Worm (Caenorhabditis elegans) whole organism, L2 larva: ENCODE results near the gene top-2.

Experiments
- C34F6.9 ChIP-seq: fragments of 150-350 bp; optimal IDR thresholded peaks from 2 replicates; lab custom pipeline; 2014; ENCODE audit warnings: missing biosample characterization, missing genetic modification characterization
- F13H6.1 ChIP-seq: sonication (generic microtip); optimal IDR thresholded peaks from 2 replicates; lab custom pipeline; 2016; ENCODE audit warnings: missing genetic modification characterization, missing compliant biosample characterization
- R02D3.7 ChIP-seq: fragments of 150-350 bp; optimal IDR thresholded peaks from 2 replicates; lab custom pipeline; 2014; ENCODE audit warnings: missing biosample characterization, missing genetic modification characterization
- Y55F3AM.14 ChIP-seq: fragments of 200-800 bp; sonication (Bioruptor generic); optimal IDR thresholded peaks from 2 replicates; lab custom pipeline; 2018; ENCODE audit warnings: mild to moderate bottlenecking, missing genetic modification characterization, missing compliant biosample characterization
- ZK546.5 ChIP-seq: sonication (generic microtip); optimal IDR thresholded peaks from 2 replicates; lab custom pipeline; 2017; ENCODE audit warnings: missing biosample characterization, missing genetic modification characterization
- alr-1 ChIP-seq: fragments of 150-350 bp; optimal IDR thresholded peaks from 2 replicates; lab custom pipeline; 2014; ENCODE audit warnings: missing biosample characterization, missing genetic modification characterization
- aly-2 ChIP-seq: fragments of 150-350 bp; optimal IDR thresholded peaks from 2 replicates; lab custom pipeline; 2014; ENCODE audit warnings: missing biosample characterization, missing genetic modification characterization
- ama-1 ChIP-seq: fragments of 150-350 bp; optimal IDR thresholded peaks from 2 replicates; lab custom pipeline; 2018; ENCODE audit warnings: inconsistent platforms
- blmp-1 ChIP-seq: sonication (generic microtip); optimal IDR thresholded peaks from 2 replicates; lab custom pipeline; 2017; ENCODE audit warnings: missing genetic modification characterization, mild to moderate bottlenecking, missing compliant biosample characterization, antibody characterized with exemption, moderate library complexity; ENCODE audit not compliant: insufficient read depth
- ceh-16 ChIP-seq: fragments of 150-350 bp; optimal IDR thresholded peaks from 2 replicates; lab custom pipeline; 2014; ENCODE audit warnings: missing biosample characterization, missing genetic modification characterization
- ceh-82 ChIP-seq: fragments of 150-350 bp; optimal IDR thresholded peaks from 2 replicates; lab custom pipeline; 2014; ENCODE audit warnings: missing biosample characterization, missing genetic modification characterization
- crh-2 ChIP-seq: sonication (generic microtip); optimal IDR thresholded peaks from 2 replicates; lab custom pipeline; 2017; ENCODE audit warnings: missing biosample characterization, missing genetic modification characterization
- dmd-4 ChIP-seq: sonication (generic microtip); optimal IDR thresholded peaks from 2 replicates; lab custom pipeline; 2017; ENCODE audit warnings: missing biosample characterization, missing genetic modification characterization
- egl-27 ChIP-seq: sonication (generic microtip); optimal IDR thresholded peaks from 3 replicates; lab custom pipeline; 2017; ENCODE audit warnings: missing biosample characterization, missing genetic modification reagents, missing genetic modification characterization
- elt-1 ChIP-seq: fragments of 150-350 bp; optimal IDR thresholded peaks from 2 replicates; lab custom pipeline; 2014; ENCODE audit warnings: missing biosample characterization, missing genetic modification characterization
- elt-3 ChIP-seq: sonication (generic microtip); optimal IDR thresholded peaks from 2 replicates; lab custom pipeline; 2017; ENCODE audit warnings: missing biosample characterization, missing genetic modification characterization
- fos-1 ChIP-seq: fragments of 150-350 bp; optimal IDR thresholded peaks from 2 replicates; lab custom pipeline; 2014; ENCODE audit warnings: missing biosample characterization, missing genetic modification characterization
- gmeb-1 ChIP-seq: fragments of 150-350 bp; optimal IDR thresholded peaks from 2 replicates; lab custom pipeline; 2014; ENCODE audit warnings: missing biosample characterization, missing genetic modification characterization
- lin-11 ChIP-seq: fragments of 150-350 bp; sonication (generic microtip); optimal IDR thresholded peaks from 2 replicates; lab custom pipeline; 2014; ENCODE audit warnings: missing biosample characterization, missing genetic modification characterization, inconsistent platforms, mixed read lengths
- lin-13 ChIP-seq: fragments of 150-350 bp; optimal IDR thresholded peaks from 2 replicates; lab custom pipeline; 2014; ENCODE audit warnings: missing biosample characterization, missing genetic modification reagents, missing genetic modification characterization
- lin-39 ChIP-seq: fragments of 150-350 bp; optimal IDR thresholded peaks from 2 replicates; lab custom pipeline; 2014; ENCODE audit warnings: missing biosample characterization, missing genetic modification reagents, missing genetic modification characterization
- lsy-2 ChIP-seq, 2 experiments: fragments of 150-350 bp in 1 of 2; sonication (generic microtip) in 1 of 2; optimal IDR thresholded peaks; 2 replicates each; lab custom pipeline; 2014 to 2017; ENCODE audit warnings: missing biosample characterization in 2 of 2, missing genetic modification characterization in 2 of 2
- mab-5 ChIP-seq: fragments of 150-350 bp; optimal IDR thresholded peaks from 2 replicates; lab custom pipeline; 2014; ENCODE audit warnings: missing biosample characterization, missing genetic modification characterization
- mbf-1 ChIP-seq: sonication (generic microtip); optimal IDR thresholded peaks from 2 replicates; lab custom pipeline; 2017; ENCODE audit warnings: missing biosample characterization, missing genetic modification characterization
- mdl-1 ChIP-seq, 2 experiments: fragments of 150-350 bp in 1 of 2; sonication (generic microtip) in 1 of 2; optimal IDR thresholded peaks; 2 replicates each; lab custom pipeline; 2017; ENCODE audit warnings: missing biosample characterization in 2 of 2, missing genetic modification characterization in 2 of 2
- nhr-10 ChIP-seq: sonication (generic microtip); optimal IDR thresholded peaks from 2 replicates; lab custom pipeline; 2017; ENCODE audit warnings: missing biosample characterization, missing genetic modification characterization
- nhr-11 ChIP-seq: fragments of 150-350 bp; optimal IDR thresholded peaks from 2 replicates; lab custom pipeline; 2014; ENCODE audit warnings: missing biosample characterization, missing genetic modification characterization
- nhr-12 ChIP-seq: fragments of 150-350 bp; optimal IDR thresholded peaks from 2 replicates; lab custom pipeline; 2014; ENCODE audit warnings: missing biosample characterization, missing genetic modification characterization
- nhr-129 ChIP-seq: fragments of 150-350 bp; optimal IDR thresholded peaks from 2 replicates; lab custom pipeline; 2014; ENCODE audit warnings: missing biosample characterization, missing genetic modification characterization
- nhr-21 ChIP-seq: fragments of 150-350 bp; optimal IDR thresholded peaks from 2 replicates; lab custom pipeline; 2014; ENCODE audit warnings: missing biosample characterization, missing genetic modification characterization
- nhr-23 ChIP-seq: fragments of 150-350 bp; optimal IDR thresholded peaks from 2 replicates; lab custom pipeline; 2014; ENCODE audit warnings: missing biosample characterization, missing genetic modification reagents, missing genetic modification characterization
- nhr-237 ChIP-seq: fragments of 150-350 bp; optimal IDR thresholded peaks from 2 replicates; lab custom pipeline; 2014; ENCODE audit warnings: missing biosample characterization, missing genetic modification characterization
- nhr-25 ChIP-seq: fragments of 150-350 bp; sonication (generic microtip); optimal IDR thresholded peaks from 3 replicates; lab custom pipeline; 2014; ENCODE audit warnings: missing biosample characterization, missing genetic modification characterization
- nhr-6 ChIP-seq: fragments of 150-350 bp; optimal IDR thresholded peaks from 2 replicates; lab custom pipeline; 2014; ENCODE audit warnings: missing biosample characterization, missing genetic modification characterization
- nhr-77 ChIP-seq: fragments of 150-350 bp; optimal IDR thresholded peaks from 2 replicates; lab custom pipeline; 2014; ENCODE audit warnings: missing biosample characterization, missing genetic modification characterization
- peb-1 ChIP-seq: fragments of 150-350 bp; optimal IDR thresholded peaks from 2 replicates; lab custom pipeline; 2014; ENCODE audit warnings: missing biosample characterization, missing genetic modification characterization
- sem-4 ChIP-seq: fragments of 150-350 bp; optimal IDR thresholded peaks from 2 replicates; lab custom pipeline; 2014; ENCODE audit warnings: missing biosample characterization, missing genetic modification reagents, missing genetic modification characterization
- skn-1 ChIP-seq: sonication (generic microtip); optimal IDR thresholded peaks from 2 replicates; lab custom pipeline; 2017; ENCODE audit warnings: missing biosample characterization, missing genetic modification characterization
- sma-3 ChIP-seq: sonication (generic microtip); optimal IDR thresholded peaks from 2 replicates; lab custom pipeline; 2016; ENCODE audit warnings: missing genetic modification reagents, missing genetic modification characterization, missing compliant biosample characterization
- sma-9 ChIP-seq, 2 experiments: fragments of 150-350 bp in 1 of 2; sonication (generic microtip) in 1 of 2; optimal IDR thresholded peaks; 2 replicates each; lab custom pipeline; 2014 to 2016; ENCODE audit warnings: missing genetic modification characterization in 2 of 2, mild to moderate bottlenecking in 1 of 2, missing biosample characterization in 1 of 2, missing compliant biosample characterization in 1 of 2, missing genetic modification reagents in 1 of 2, moderate library complexity in 1 of 2
- snpc-4 ChIP-seq: fragments of 150-350 bp; optimal IDR thresholded peaks from 2 replicates; lab custom pipeline; 2014; ENCODE audit warnings: missing biosample characterization, missing genetic modification characterization
- unc-39 ChIP-seq: fragments of 150-350 bp; optimal IDR thresholded peaks from 2 replicates; lab custom pipeline; 2014; ENCODE audit warnings: missing biosample characterization, missing genetic modification characterization
- unc-55 ChIP-seq: fragments of 150-350 bp; sonication (generic microtip); optimal IDR thresholded peaks from 3 replicates; lab custom pipeline; 2014; ENCODE audit warnings: missing biosample characterization, missing genetic modification reagents, missing genetic modification characterization
- unc-62 ChIP-seq: fragments of 150-350 bp; optimal IDR thresholded peaks from 2 replicates; lab custom pipeline; 2014; ENCODE audit warnings: missing biosample characterization, missing genetic modification reagents, missing genetic modification characterization
- zag-1 ChIP-seq: fragments of 150-350 bp; optimal IDR thresholded peaks from 2 replicates; lab custom pipeline; 2014; ENCODE audit warnings: missing biosample characterization, missing genetic modification characterization
- ztf-1 ChIP-seq: fragments of 200-800 bp; sonication (Bioruptor generic); conservative IDR thresholded peaks from 2 replicates; pipeline ENCODE4 v1.3.6; 2022; ENCODE audit warnings: missing genetic modification characterization, missing compliant biosample characterization
- ztf-11 ChIP-seq: sonication (generic microtip); optimal IDR thresholded peaks from 2 replicates; lab custom pipeline; 2017; ENCODE audit warnings: missing biosample characterization, missing genetic modification characterization
- ztf-4 ChIP-seq: fragments of 150-350 bp; optimal IDR thresholded peaks from 2 replicates; lab custom pipeline; 2014; ENCODE audit warnings: missing biosample characterization, missing genetic modification characterization

Gene top-2

ce11 chrII:11874674-11875198 is at the start of gene top-2, which contains the start of gene npp-3:
Gene top-2 (plus strand): TSS chrII:11875148.
Gene npp-3 (minus strand): TSS chrII:11874788.
- TF ChIP-seq crh-2 (tag; lab: Kevin White, UChicago) (peak; percentile 96), snpc-4 (tag; lab: Kevin White, UChicago) (peak; percentile 79), ZK546.5 (tag; lab: Kevin White, UChicago) (peak; percentile 79), nhr-10 (tag; lab: Kevin White, UChicago) (peak; percentile 45), dmd-4 (tag; lab: Kevin White, UChicago) (no peak), nhr-77 (no peak), ama-1 (lab: Kevin White, UChicago) (no peak), gmeb-1 (tag; lab: Kevin White, UChicago) (peak; percentile 98), sem-4 (peak; percentile 69), sma-3 (GFP tag; lab: Kevin White, UChicago) (peak; percentile 89), nhr-237 (tag; lab: Kevin White, UChicago) (peak; percentile 27), egl-27 (tag; lab: Kevin White, UChicago) (peak; percentile 83), lsy-2 (tag; optimal IDR thresholded peaks at IDR 0.05; lab: Kevin White, UChicago) (peak; percentile 99), fos-1 (tag; lab: Kevin White, UChicago) (peak; percentile 87), nhr-25 (tag; lab: Kevin White, UChicago) (peak; percentile 94), aly-2 (tag; lab: Kevin White, UChicago) (no peak), ztf-11 (no peak), zag-1 (tag; lab: Kevin White, UChicago) (peak; percentile 78), C34F6.9 (tag; lab: Kevin White, UChicago) (peak; percentile 96), blmp-1 (peak; percentile 16), ceh-16 (tag; lab: Kevin White, UChicago) (peak; percentile 75), elt-1 (tag; lab: Kevin White, UChicago) (no peak), mab-5 (peak; percentile 85), peb-1 (tag; lab: Kevin White, UChicago) (no peak), alr-1 (no peak), nhr-12 (tag; lab: Kevin White, UChicago) (no peak), nhr-6 (tag; lab: Kevin White, UChicago) (peak; percentile 79), elt-3 (no peak), nhr-129 (tag; lab: Kevin White, UChicago) (peak; percentile 96), F13H6.1 (tag; lab: Kevin White, UChicago) (peak; percentile 91), skn-1 (tag; lab: Kevin White, UChicago) (no peak), unc-55 (GFP tag; lab: Kevin White, UChicago) (peak; percentile 97), unc-62 (no peak), Y55F3AM.14 (peak; percentile 68), mdl-1 (tag; optimal IDR thresholded peaks at IDR 0.05; lab: Kevin White, UChicago) (peak in 1 of 2 experiments; percentile 62), nhr-21 (tag; lab: Kevin White, UChicago) (peak; percentile 92), unc-39 (no peak), ztf-1 (GFP tag; lab: Robert Waterston, UW) (no peak), mbf-1 (tag; lab: Kevin White, UChicago) (no peak), ceh-82 (tag; lab: Kevin White, UChicago) (peak; percentile 45), nhr-23 (no peak), lin-11 (tag; lab: Kevin White, UChicago) (peak; percentile 94), lin-39 (tag; lab: Kevin White, UChicago) (no peak), R02D3.7 (tag; lab: Kevin White, UChicago) (peak; percentile 72), ztf-4 (tag; lab: Kevin White, UChicago) (no peak), sma-9 (GFP tag; optimal IDR thresholded peaks at IDR 0.05; lab: Kevin White, UChicago) (peak; percentile 92), sma-9 (tag; optimal IDR thresholded peaks at IDR 0.05; lab: Kevin White, UChicago) (no peak), lin-13 (GFP tag; lab: Kevin White, UChicago) (peak; percentile 95), nhr-11 (tag; lab: Kevin White, UChicago) (peak; percentile 80)
